Fruit fly (Drosophila melanogaster) whole organism, adult: ENCODE data around the gene pths.
A peak's percentile ranks its signal among the peaks of the same experiment; 100 is the strongest.

Experiments
- CG11617 ChIP-seq: fragments of 200-800 bp; sonication (Bioruptor generic); optimal IDR thresholded peaks from 2 replicates; lab custom pipeline; 2017; ENCODE audit warnings: mild to moderate bottlenecking, missing biosample characterization, missing genetic modification reagents, missing genetic modification characterization
- CG14711 ChIP-seq: fragments of 200-800 bp; sonication (Bioruptor generic); optimal IDR thresholded peaks from 2 replicates; lab custom pipeline; 2018; ENCODE audit warnings: missing biosample characterization, mild to moderate bottlenecking, missing genetic modification characterization, moderate library complexity
- CG33017 ChIP-seq: fragments of 200-800 bp; sonication (Bioruptor generic); optimal IDR thresholded peaks from 2 replicates; lab custom pipeline; 2018; ENCODE audit warnings: missing biosample characterization, mild to moderate bottlenecking, missing genetic modification characterization, moderate library complexity
- CG5204 ChIP-seq: fragments of 200-800 bp; sonication (Bioruptor generic); optimal IDR thresholded peaks from 2 replicates; lab custom pipeline; 2016; ENCODE audit warnings: missing biosample characterization, missing genetic modification characterization
- CG7101 ChIP-seq: fragments of 200-800 bp; sonication (Bioruptor generic); optimal IDR thresholded peaks from 2 replicates; lab custom pipeline; 2018; ENCODE audit warnings: missing biosample characterization, mild to moderate bottlenecking, missing genetic modification characterization, moderate library complexity
- Crg-1 ChIP-seq: fragments of 200-800 bp; sonication (Bioruptor generic); optimal IDR thresholded peaks from 2 replicates; lab custom pipeline; 2016; ENCODE audit warnings: missing biosample characterization, missing genetic modification characterization
- Hr96 ChIP-seq: fragments of 200-800 bp; sonication (Bioruptor generic); optimal IDR thresholded peaks from 2 replicates; lab custom pipeline; 2016; ENCODE audit warnings: missing biosample characterization, missing genetic modification characterization
- kay ChIP-seq: fragments of 200-800 bp; sonication (Bioruptor generic); peaks from one replicate; lab custom pipeline; 2016; ENCODE audit warnings: missing biosample characterization, missing genetic modification characterization, borderline replicate concordance
- ovo ChIP-seq: fragments of 200-800 bp; sonication (Bioruptor generic); optimal IDR thresholded peaks from 2 replicates; lab custom pipeline; 2016; ENCODE audit warnings: missing biosample characterization, missing genetic modification characterization
- pad ChIP-seq: fragments of 200-800 bp; sonication (Bioruptor generic); optimal IDR thresholded peaks from 3 replicates; lab custom pipeline; 2017; ENCODE audit warnings: missing biosample characterization, missing genetic modification characterization, mild to moderate bottlenecking, moderate library complexity, missing genetic modification reagents
- toe ChIP-seq: fragments of 200-800 bp; sonication (Bioruptor generic); optimal IDR thresholded peaks from 2 replicates; lab custom pipeline; 2016; ENCODE audit warnings: missing biosample characterization, missing genetic modification characterization

DNA sequence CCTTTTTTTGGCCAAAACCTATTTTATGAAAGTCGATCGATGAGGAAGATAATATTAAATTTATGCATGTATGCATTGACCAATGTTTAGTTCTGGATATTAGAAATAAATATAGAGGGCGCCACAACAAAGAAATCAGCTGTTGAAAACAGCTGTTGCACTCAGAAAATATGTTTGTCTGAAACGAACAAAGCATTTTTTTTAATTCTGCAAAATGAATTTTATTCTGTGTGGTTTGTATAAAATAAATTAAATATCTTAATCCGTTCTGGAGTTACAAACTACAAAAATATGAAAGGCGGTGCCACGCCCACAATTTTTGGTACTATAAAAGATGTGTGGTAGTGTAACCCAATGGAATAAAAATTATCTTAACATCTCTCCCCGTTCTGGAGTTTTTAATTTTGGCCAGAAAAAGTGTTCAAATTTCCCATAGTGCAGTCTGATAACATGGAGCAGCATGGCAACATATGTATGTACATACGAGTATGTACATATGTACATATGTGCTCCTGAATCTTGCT is 34.2 kb upstream of the pths start:
- TF ChIP-seq kay (GFP tag; lab: Kevin White, UChicago): peak; percentile 44
- no peak for TF ChIP-seq CG33017
- no peak for TF ChIP-seq CG11617
- no peak for TF ChIP-seq Crg-1
- no peak for TF ChIP-seq CG7101 (tag; lab: Kevin White, UChicago)
- no peak for TF ChIP-seq ovo (GFP tag; lab: Kevin White, UChicago)
- no peak for TF ChIP-seq Hr96 (GFP tag; lab: Kevin White, UChicago)
- TF ChIP-seq CG14711 (tag; lab: Kevin White, UChicago): no peak
- no peak for TF ChIP-seq CG5204 (GFP tag; lab: Kevin White, UChicago)
- TF ChIP-seq pad: no peak
- no peak for TF ChIP-seq toe (GFP tag; lab: Kevin White, UChicago)
